Fruit fly (Drosophila melanogaster) whole organism, embryonic: ENCODE results near the gene CG5966.

Experiments used
- Aef1 ChIP-seq: fragments of 200-800 bp; sonication (Bioruptor generic); IDR thresholded peaks from 3 replicates; pipeline ENCODE4 v1.3.6; 2022; ENCODE audit warnings: missing biosample characterization, missing genetic modification characterization
- CG11504 ChIP-seq: fragments of 200-800 bp; sonication (Bioruptor generic); optimal IDR thresholded peaks from 3 replicates; lab custom pipeline; 2019; ENCODE audit warnings: missing biosample characterization, mild to moderate bottlenecking, missing genetic modification characterization, moderate library complexity
- CG1233 ChIP-seq: fragments of 200-800 bp; sonication (Bioruptor generic); optimal IDR thresholded peaks from 4 replicates; lab custom pipeline; 2018; ENCODE audit warnings: missing biosample characterization, mild to moderate bottlenecking, missing genetic modification characterization
- CG15269 ChIP-seq: fragments of 200-800 bp; sonication (Bioruptor generic); optimal IDR thresholded peaks from 2 replicates; lab custom pipeline; 2018; ENCODE audit warnings: missing biosample characterization, mild to moderate bottlenecking, missing genetic modification characterization, moderate library complexity
- CG15479 ChIP-seq: fragments of 200-800 bp; sonication (Bioruptor generic); optimal IDR thresholded peaks from 3 replicates; lab custom pipeline; 2019; ENCODE audit warnings: missing biosample characterization, mild to moderate bottlenecking, missing genetic modification characterization, moderate library complexity
- CG17385 ChIP-seq: fragments of 200-800 bp; sonication (Bioruptor generic); optimal IDR thresholded peaks from 3 replicates; lab custom pipeline; 2018; ENCODE audit warnings: missing biosample characterization, mild to moderate bottlenecking, missing genetic modification characterization
- CG17829 ChIP-seq: fragments of 200-800 bp; optimal IDR thresholded peaks from 2 replicates; lab custom pipeline; 2019; ENCODE audit warnings: missing biosample characterization, mild to moderate bottlenecking, missing genetic modification characterization, moderate library complexity
- CG2116 ChIP-seq: fragments of 200-800 bp; sonication (Bioruptor generic); optimal IDR thresholded peaks from 3 replicates; lab custom pipeline; 2018; ENCODE audit warnings: missing biosample characterization, mild to moderate bottlenecking, missing genetic modification characterization
- CG3838 ChIP-seq: fragments of 200-800 bp; sonication (Bioruptor generic); optimal IDR thresholded peaks from 3 replicates; lab custom pipeline; 2016; ENCODE audit warnings: missing biosample characterization, missing genetic modification characterization
- CG4424 ChIP-seq: fragments of 200-800 bp; sonication (Bioruptor generic); optimal IDR thresholded peaks from 3 replicates; lab custom pipeline; 2016; ENCODE audit warnings: missing biosample characterization, missing genetic modification characterization
- CG4707 ChIP-seq: fragments of 200-800 bp; sonication (Bioruptor generic); optimal IDR thresholded peaks from 2 replicates; lab custom pipeline; 2018; ENCODE audit warnings: missing biosample characterization, mild to moderate bottlenecking, missing genetic modification characterization, moderate library complexity
- CG4854 ChIP-seq: fragments of 200-800 bp; sonication (Bioruptor generic); optimal IDR thresholded peaks from 2 replicates; lab custom pipeline; 2016; ENCODE audit warnings: missing biosample characterization, missing genetic modification characterization, inconsistent platforms
- CG5245 ChIP-seq: fragments of 200-800 bp; sonication (Bioruptor generic); optimal IDR thresholded peaks from 3 replicates; lab custom pipeline; 2016; ENCODE audit warnings: missing biosample characterization, missing genetic modification characterization
- CG6175 ChIP-seq: fragments of 200-800 bp; sonication (Bioruptor generic); IDR thresholded peaks from 3 replicates; pipeline ENCODE4 v1.3.6; 2022; ENCODE audit warnings: missing biosample characterization, missing genetic modification characterization
- CG8290 ChIP-seq, 3 experiments: fragments of 200-800 bp; sonication (Bioruptor generic); optimal IDR thresholded peaks; 2 replicates each; lab custom pipeline; 2016 to 2019; ENCODE audit warnings: missing biosample characterization in 3 of 3, missing genetic modification characterization in 3 of 3, mild to moderate bottlenecking in 2 of 3, moderate library complexity in 1 of 3
- CG8924 ChIP-seq: fragments of 200-800 bp; optimal IDR thresholded peaks from 3 replicates; lab custom pipeline; 2019; ENCODE audit warnings: missing biosample characterization, mild to moderate bottlenecking, missing genetic modification characterization, moderate library complexity
- CTCF ChIP-seq: fragments of 200-800 bp; sonication (Bioruptor generic); optimal IDR thresholded peaks from 2 replicates; lab custom pipeline; 2017; ENCODE audit warnings: missing biosample characterization, mild to moderate bottlenecking, missing genetic modification characterization, moderate library complexity
- Dad ChIP-seq: fragments of 200-800 bp; sonication (Bioruptor generic); optimal IDR thresholded peaks from 3 replicates; lab custom pipeline; 2016; ENCODE audit warnings: missing biosample characterization, missing genetic modification characterization
- Ets65A ChIP-seq: fragments of 200-800 bp; sonication (Bioruptor generic); peaks from one replicate; lab custom pipeline; 2016; ENCODE audit warnings: missing biosample characterization, missing genetic modification characterization
- Hr3 ChIP-seq: fragments of 200-800 bp; sonication (Bioruptor generic); optimal IDR thresholded peaks from 3 replicates; lab custom pipeline; 2016; ENCODE audit warnings: missing biosample characterization, missing genetic modification characterization
- Hr51 ChIP-seq, 2 experiments: fragments of 200-800 bp; sonication (Bioruptor generic); optimal IDR thresholded peaks; 2 replicates in 1 of 2; 3 replicates in 1 of 2; lab custom pipeline; 2016 to 2018; ENCODE audit warnings: missing biosample characterization in 2 of 2, missing genetic modification characterization in 2 of 2, mild to moderate bottlenecking in 1 of 2, moderate library complexity in 1 of 2
- Med ChIP-seq: fragments of 200-800 bp; sonication (Bioruptor generic); peaks from one replicate; lab custom pipeline; 2016; ENCODE audit warnings: missing biosample characterization, missing genetic modification characterization, mild to moderate bottlenecking, inconsistent platforms, moderate library complexity
- Ptx1 ChIP-seq: fragments of 200-800 bp; sonication (Bioruptor generic); IDR thresholded peaks from 2 replicates; pipeline ENCODE4 v1.3.6; 2022; ENCODE audit warnings: missing biosample characterization, missing genetic modification characterization
- Tbp ChIP-seq: fragments of >200 bp; optimal IDR thresholded peaks from 2 replicates; lab custom pipeline; 2018; ENCODE audit warnings: missing biosample characterization, missing genetic modification characterization
- ap ChIP-seq: fragments of 200-800 bp; sonication (Bioruptor generic); IDR thresholded peaks from 2 replicates; pipeline ENCODE4 v1.3.6; 2022; ENCODE audit warnings: missing biosample characterization, missing genetic modification characterization
- bbx ChIP-seq: fragments of 200-800 bp; sonication (Bioruptor generic); IDR thresholded peaks from 2 replicates; pipeline ENCODE4 v1.3.6; 2022; ENCODE audit warnings: missing biosample characterization, missing genetic modification characterization; ENCODE audit not compliant: partially characterized antibody
- br ChIP-seq: fragments of >200 bp; optimal IDR thresholded peaks from 2 replicates; lab custom pipeline; 2017
- cas ChIP-seq: fragments of 200-800 bp; sonication (Bioruptor generic); IDR thresholded peaks from 2 replicates; pipeline ENCODE4 v1.3.6; 2022; ENCODE audit warnings: missing biosample characterization, missing genetic modification characterization
- chif ChIP-seq, 2 experiments: fragments of 200-800 bp; sonication (Bioruptor generic); optimal IDR thresholded peaks; 3 replicates each; lab custom pipeline; 2016; ENCODE audit warnings: missing biosample characterization in 2 of 2, missing genetic modification characterization in 2 of 2
- danr ChIP-seq: fragments of 200-800 bp; sonication (Bioruptor generic); IDR thresholded peaks from 2 replicates; pipeline ENCODE4 v1.3.6; 2022; ENCODE audit warnings: missing biosample characterization, missing genetic modification characterization
- dysf ChIP-seq: fragments of 200-800 bp; sonication (Bioruptor generic); IDR thresholded peaks from 3 replicates; pipeline ENCODE4 v1.3.6; 2022; ENCODE audit warnings: missing biosample characterization, missing genetic modification characterization
- emc ChIP-seq: fragments of 200-800 bp; sonication (Bioruptor generic); optimal IDR thresholded peaks from 2 replicates; lab custom pipeline; 2016; ENCODE audit warnings: missing biosample characterization, missing genetic modification characterization
- eve ChIP-seq, 2 experiments: fragments of >200 bp; optimal IDR thresholded peaks; 2 replicates each; lab custom pipeline; 2017; ENCODE audit warnings: missing biosample characterization in 2 of 2, missing genetic modification characterization in 2 of 2
- gcm2 ChIP-seq: fragments of 200-800 bp; sonication (Bioruptor generic); optimal IDR thresholded peaks from 2 replicates; lab custom pipeline; 2016; ENCODE audit warnings: missing biosample characterization, missing genetic modification characterization
- gsb-n ChIP-seq: fragments of 200-800 bp; sonication (Bioruptor generic); optimal IDR thresholded peaks from 3 replicates; lab custom pipeline; 2018; ENCODE audit warnings: missing biosample characterization, mild to moderate bottlenecking, missing genetic modification characterization
- gt ChIP-seq: fragments of 200-800 bp; sonication (Bioruptor generic); IDR thresholded peaks from 2 replicates; pipeline ENCODE4 v1.3.6; 2022; ENCODE audit warnings: missing biosample characterization, missing genetic modification characterization
- jing ChIP-seq: fragments of 200-800 bp; sonication (Bioruptor generic); optimal IDR thresholded peaks from 2 replicates; lab custom pipeline; 2018; ENCODE audit warnings: missing biosample characterization, mild to moderate bottlenecking, missing genetic modification characterization
- lab ChIP-seq: fragments of 200-800 bp; sonication (Bioruptor generic); optimal IDR thresholded peaks from 3 replicates; lab custom pipeline; 2017; ENCODE audit warnings: missing biosample characterization, missing genetic modification characterization, mild to moderate bottlenecking, moderate library complexity, missing genetic modification reagents
- mld ChIP-seq: fragments of 200-800 bp; sonication (Bioruptor generic); IDR thresholded peaks from 3 replicates; pipeline ENCODE4 v1.3.6; 2022; ENCODE audit warnings: missing biosample characterization, missing genetic modification characterization; ENCODE audit not compliant: partially characterized antibody
- nau ChIP-seq: fragments of 200-800 bp; sonication (Bioruptor generic); optimal IDR thresholded peaks from 3 replicates; lab custom pipeline; 2017; ENCODE audit warnings: missing biosample characterization, mild to moderate bottlenecking, missing genetic modification characterization, missing genetic modification reagents
- p53 ChIP-seq: fragments of 200-800 bp; sonication (Bioruptor generic); optimal IDR thresholded peaks from 2 replicates; lab custom pipeline; 2016; ENCODE audit warnings: missing biosample characterization, missing genetic modification characterization
- pho ChIP-seq: fragments of 200-800 bp; sonication (Bioruptor generic); optimal IDR thresholded peaks from 2 replicates; lab custom pipeline; 2016; ENCODE audit warnings: missing biosample characterization, missing genetic modification characterization
- phol ChIP-seq: fragments of 200-800 bp; sonication (Bioruptor generic); optimal IDR thresholded peaks from 3 replicates; lab custom pipeline; 2018; ENCODE audit warnings: missing biosample characterization, mild to moderate bottlenecking, missing genetic modification characterization, moderate library complexity
- slou ChIP-seq: fragments of 200-800 bp; sonication (Bioruptor generic); optimal IDR thresholded peaks from 3 replicates; lab custom pipeline; 2016; ENCODE audit warnings: missing biosample characterization, missing genetic modification characterization
- sob ChIP-seq: fragments of 200-800 bp; sonication (Bioruptor generic); IDR thresholded peaks from 2 replicates; pipeline ENCODE4 v1.3.6; 2022; ENCODE audit warnings: missing biosample characterization, missing genetic modification characterization
- sr ChIP-seq: fragments of 200-800 bp; sonication (Bioruptor generic); IDR thresholded peaks from 3 replicates; pipeline ENCODE4 v1.3.6; 2022; ENCODE audit warnings: missing biosample characterization, missing genetic modification characterization
- toy ChIP-seq: fragments of 200-800 bp; sonication (Bioruptor generic); IDR thresholded peaks from 2 replicates; pipeline ENCODE4 v1.3.6; 2022; ENCODE audit warnings: missing biosample characterization, missing genetic modification characterization
- wek ChIP-seq: fragments of 200-800 bp; sonication (Bioruptor generic); optimal IDR thresholded peaks from 3 replicates; lab custom pipeline; 2018; ENCODE audit warnings: missing biosample characterization, mild to moderate bottlenecking, missing genetic modification characterization, moderate library complexity
- wor ChIP-seq: fragments of 200-800 bp; sonication (Bioruptor generic); IDR thresholded peaks from 2 replicates; pipeline ENCODE4 v1.3.6; 2022; ENCODE audit warnings: missing biosample characterization, missing genetic modification characterization
- zen ChIP-seq: fragments of 200-800 bp; sonication (Bioruptor generic); optimal IDR thresholded peaks from 3 replicates; lab custom pipeline; 2018; ENCODE audit warnings: missing biosample characterization, mild to moderate bottlenecking, missing genetic modification characterization, moderate library complexity
- zen2 ChIP-seq: fragments of 200-800 bp; sonication (Bioruptor generic); IDR thresholded peaks from 3 replicates; pipeline ENCODE4 v1.3.6; 2022; ENCODE audit warnings: missing biosample characterization, missing genetic modification characterization; ENCODE audit not compliant: partially characterized antibody

Gene CG5966

DNA sequence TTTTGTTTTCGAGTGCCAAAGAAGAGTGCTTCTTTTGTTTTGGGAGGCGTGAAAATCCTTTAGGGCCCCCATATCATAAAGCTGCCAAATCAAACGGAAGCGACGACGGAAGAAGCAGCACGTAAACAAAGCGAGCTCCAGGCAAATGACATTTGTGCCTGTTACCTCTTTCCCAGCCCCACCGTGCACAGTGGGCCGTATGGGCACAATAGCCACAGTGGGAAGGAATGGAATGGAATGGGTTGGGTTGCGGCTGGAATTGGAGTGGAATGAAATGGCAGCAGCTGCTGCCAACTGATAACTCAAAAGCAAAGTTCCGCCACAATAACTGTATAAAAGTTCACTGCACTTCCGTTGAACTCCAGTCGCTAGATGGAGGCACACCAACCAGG lies 17.9 kb upstream of the CG5966 start:
- TF ChIP-seq Ets65A (peak; percentile 58), dysf (0 out of 3 replicates have a peak, but pooled peaks have one; percentile 3), CG8290 (GFP tag; optimal IDR thresholded peaks at IDR 0.05; lab: Kevin White, UChicago) (no peak), CG8290 (tag; optimal IDR thresholded peaks at IDR 0.05; lab: Kevin White, UChicago) (peak in 1 of 2 experiments; percentile 12), Hr51 (GFP tag; optimal IDR thresholded peaks at IDR 0.05; lab: Kevin White, UChicago) (no peak), cas (GFP tag; lab: Robert Waterston, UW) (no peak), sr (no peak), chif (GFP tag; optimal IDR thresholded peaks at IDR 0.05; lab: Kevin White, UChicago) (no peak), Med (GFP tag; lab: Kevin White, UChicago) (peak; percentile 56), zen2 (0 out of 3 replicates have a peak, but pooled peaks have one; percentile 39), CG4707 (GFP tag; lab: Kevin White, UChicago) (peak; percentile 91)

DNA sequence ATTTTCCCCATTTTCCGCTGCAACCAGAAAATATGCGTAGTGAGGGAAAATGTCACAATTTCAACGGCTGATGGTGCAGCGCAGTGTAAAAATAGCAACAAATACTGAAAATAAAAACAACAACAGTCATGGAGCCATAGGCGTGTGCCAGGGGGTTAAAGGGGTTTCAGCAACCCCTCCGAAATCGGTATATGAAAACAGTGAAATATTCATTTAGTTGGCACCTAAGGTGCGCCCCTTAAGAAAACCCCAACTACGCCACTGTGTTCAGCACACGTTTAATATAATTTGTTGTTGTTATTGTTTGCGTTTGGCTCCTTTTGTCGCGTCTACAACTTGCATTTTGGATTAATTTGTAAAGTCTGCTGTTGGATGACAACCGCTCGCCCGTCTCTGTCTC lies 16.6 kb upstream of the CG5966 start:
- TF ChIP-seq CG17829 (tag; lab: Kevin White, UChicago) (peak; percentile 19), wor (GFP tag; lab: Robert Waterston, UW) (peak; percentile 27; the same call in 1 of the 2 replicates), CG8924 (tag; lab: Kevin White, UChicago) (no peak), mld (no peak), phol (peak; percentile 50), nau (no peak), emc (GFP tag; lab: Kevin White, UChicago) (no peak), Hr3 (GFP tag; lab: Kevin White, UChicago) (no peak), gt (GFP tag; lab: Robert Waterston, UW) (0 out of 2 replicates have a peak, but pooled peaks have one; percentile 25), CG17385 (GFP tag; lab: Kevin White, UChicago) (peak; percentile 0), toy (GFP tag; lab: Robert Waterston, UW) (no peak), CG5245 (GFP tag; lab: Kevin White, UChicago) (peak; percentile 35), eve (GFP tag; optimal IDR thresholded peaks at IDR 0.05; lab: Kevin White, UChicago) (no peak), gsb-n (peak; percentile 27), CG15269 (tag; lab: Kevin White, UChicago) (peak; percentile 29), CG15479 (GFP tag; lab: Kevin White, UChicago) (no peak), Dad (GFP tag; lab: Kevin White, UChicago) (no peak), zen2 (no peak), lab (GFP tag; lab: Kevin White, UChicago) (peak; percentile 4), CG4854 (GFP tag; lab: Kevin White, UChicago) (no peak), sob (GFP tag; lab: Robert Waterston, UW) (peak; percentile 25; the same call in 1 of the 2 replicates), br (lab: Kevin White, UChicago) (no peak), Ptx1 (peak; percentile 48), Aef1 (GFP tag; lab: Robert Waterston, UW) (peak; percentile 42; the same call in 1 of the 3 replicates), p53 (no peak), gcm2 (GFP tag; lab: Kevin White, UChicago) (no peak), CG4424 (peak; percentile 51), slou (GFP tag; lab: Kevin White, UChicago) (no peak), zen (no peak), pho (GFP tag; lab: Kevin White, UChicago) (no peak), CG11504 (tag; lab: Kevin White, UChicago) (peak; percentile 37), CG3838 (GFP tag; lab: Kevin White, UChicago) (no peak), wek (GFP tag; lab: Kevin White, UChicago) (no peak), CG1233 (GFP tag; lab: Kevin White, UChicago) (no peak), CG6175 (GFP tag; lab: Robert Waterston, UW) (no peak), jing (GFP tag; lab: Kevin White, UChicago) (peak; percentile 48), Tbp (GFP tag; lab: Kevin White, UChicago) (no peak), CG2116 (GFP tag; lab: Kevin White, UChicago) (no peak), ap (GFP tag; lab: Robert Waterston, UW) (0 out of 2 replicates have a peak, but pooled peaks have one; percentile 43), CTCF (no peak), danr (GFP tag; lab: Robert Waterston, UW) (no peak), bbx (GFP tag; lab: Robert Waterston, UW) (no peak)
